Worm (Caenorhabditis elegans): ENCODE measurements around the gene msp-33.

The msp-33 gene

ce11 chrII:4851594-4852106 lies 40.8 kb downstream of the msp-33 start, which contains the start of gene dnj-9 (continued):
- peak; percentile 88 for TF ChIP-seq nhr-25 (tag; optimal IDR thresholded peaks at IDR 0.05; ENCODE audit: borderline replicate concordance, insufficient read depth)
- TF ChIP-seq aly-2 (tag; optimal IDR thresholded peaks at IDR 0.05), result no peak
- TF ChIP-seq php-3 (GFP tag; IDR thresholded peaks at IDR 0.05), result peak; percentile 80
- TF ChIP-seq zfp-3 (GFP tag; conservative IDR thresholded peaks at IDR 0.05), result peak; percentile 94
- peak; percentile 50 for TF ChIP-seq lin-15B (tag; optimal IDR thresholded peaks at IDR 0.05)
- peak; percentile 97 for TF ChIP-seq nhr-102 (tag; optimal IDR thresholded peaks at IDR 0.05)
- peak; percentile 98 for TF ChIP-seq dve-1 (tag; optimal IDR thresholded peaks at IDR 0.05; ENCODE audit: insufficient read depth)
- TF ChIP-seq unc-130 (GFP tag; optimal IDR thresholded peaks at IDR 0.05), result peak; percentile 52
- peak; percentile 94 for TF ChIP-seq rbr-2 (tag; optimal IDR thresholded peaks at IDR 0.05)
- peak; percentile 90 for TF ChIP-seq dmd-9 (GFP tag; IDR thresholded peaks at IDR 0.05)
- TF ChIP-seq ceh-44 (GFP tag; IDR thresholded peaks at IDR 0.05), result 0 out of 2 replicates have a peak, but pooled peaks have one; percentile 20
- peak; percentile 52 to 72 for TF ChIP-seq hif-1 (tag; optimal IDR thresholded peaks at IDR 0.05)
- TF ChIP-seq nhr-28 (tag; optimal IDR thresholded peaks at IDR 0.05), result peak; percentile 83
- TF ChIP-seq jun-1 (tag; optimal IDR thresholded peaks at IDR 0.05), result peak; percentile 69
- peak in 1 of 2 experiments; percentile 98 for TF ChIP-seq unc-62 (GFP tag; optimal IDR thresholded peaks at IDR 0.05 in 1 of 2)
- no peak for TF ChIP-seq unc-62 (tag; optimal IDR thresholded peaks at IDR 0.05)
- TF ChIP-seq daf-16 (GFP tag; optimal IDR thresholded peaks at IDR 0.05), result peak; percentile 38 to 85
- TF ChIP-seq daf-16 (tag; optimal IDR thresholded peaks at IDR 0.05), result peak; percentile 79
- TF ChIP-seq aha-1 (tag), result peak; percentile 99
- TF ChIP-seq ceh-32 (tag; optimal IDR thresholded peaks at IDR 0.05; ENCODE audit: poor library complexity), result peak; percentile 62
- TF ChIP-seq T26A8.4 (GFP tag; IDR thresholded peaks at IDR 0.05), result peak; percentile 95
- TF ChIP-seq zfp-2 (tag; optimal IDR thresholded peaks at IDR 0.05), result peak; percentile 65
- peak; percentile 72 for TF ChIP-seq Y48G9A.11 (GFP tag; IDR thresholded peaks at IDR 0.05)
- no peak for TF ChIP-seq ZK546.5 (tag; optimal IDR thresholded peaks at IDR 0.05)
- TF ChIP-seq dpl-1 (GFP tag; optimal IDR thresholded peaks at IDR 0.05), result peak; percentile 100
- no peak for TF ChIP-seq vab-7 (GFP tag; IDR thresholded peaks at IDR 0.05)
- peak; percentile 94 for TF ChIP-seq dmd-6 (GFP tag; IDR thresholded peaks at IDR 0.05)
- no peak for TF ChIP-seq set-16 (GFP tag; IDR thresholded peaks at IDR 0.05)
- no peak for TF ChIP-seq unc-39 (tag; optimal IDR thresholded peaks at IDR 0.05)
- no peak for TF ChIP-seq tag-97 (GFP tag; IDR thresholded peaks at IDR 0.05)
- TF ChIP-seq nhr-42 (GFP tag; IDR thresholded peaks at IDR 0.05), result peak; percentile 82
- peak; percentile 94 for TF ChIP-seq spr-1 (tag; optimal IDR thresholded peaks at IDR 0.05)
- peak; percentile 76 for TF ChIP-seq zag-1 (tag; optimal IDR thresholded peaks at IDR 0.05)
- TF ChIP-seq pha-4 (GFP tag; IDR thresholded peaks at IDR 0.05), result peak; percentile 89
- peak; percentile 94 for TF ChIP-seq pha-4 (tag; optimal IDR thresholded peaks at IDR 0.05)
- TF ChIP-seq nhr-41 (GFP tag; IDR thresholded peaks at IDR 0.05), result no peak
- no peak for TF ChIP-seq daf-8 (GFP tag; IDR thresholded peaks at IDR 0.05)
- peak; percentile 55 for TF ChIP-seq mxl-3 (GFP tag; optimal IDR thresholded peaks at IDR 0.05)
- TF ChIP-seq mep-1 (tag; optimal IDR thresholded peaks at IDR 0.05), result peak; percentile 96
- no peak for TF ChIP-seq sdz-12 (GFP tag; optimal IDR thresholded peaks at IDR 0.05)
- TF ChIP-seq F49E8.2 (tag; optimal IDR thresholded peaks at IDR 0.05; ENCODE audit: borderline replicate concordance), result peak; percentile 89
- TF ChIP-seq snpc-4 (tag; optimal IDR thresholded peaks at IDR 0.05), result peak; percentile 19
- TF ChIP-seq F26F4.8 (GFP tag; conservative IDR thresholded peaks at IDR 0.05), result no peak
- TF ChIP-seq duxl-1 (tag; optimal IDR thresholded peaks at IDR 0.05; ENCODE audit: poor library complexity), result peak; percentile 92
- TF ChIP-seq egl-43 (GFP tag; IDR thresholded peaks at IDR 0.05), result peak; percentile 77
- peak; percentile 89 for TF ChIP-seq nhr-48 (tag; optimal IDR thresholded peaks at IDR 0.05)
- no peak for TF ChIP-seq dmd-8 (GFP tag; IDR thresholded peaks at IDR 0.05)
- TF ChIP-seq lin-13 (GFP tag; optimal IDR thresholded peaks at IDR 0.05), result peak; percentile 81
- TF ChIP-seq ztf-11 (tag; optimal IDR thresholded peaks at IDR 0.05), result no peak
- TF ChIP-seq zip-11 (GFP tag; IDR thresholded peaks at IDR 0.05), result no peak
- TF ChIP-seq lim-7 (GFP tag; IDR thresholded peaks at IDR 0.05), result no peak
- TF ChIP-seq lin-29 (GFP tag; IDR thresholded peaks at IDR 0.05), result peak; percentile 87

All from whole organism, L4 larva.